Worm (Caenorhabditis elegans) whole organism, L1 larva: Measurements from ENCODE around the gene F16G10.7.

Experiments used
- C34B4.2 ChIP-seq: sonication (generic microtip); optimal IDR thresholded peaks from 2 replicates; lab custom pipeline; 2017; ENCODE audit warnings: mild to moderate bottlenecking, missing genetic modification characterization, missing compliant biosample characterization
- aly-2 ChIP-seq: fragments of 150-350 bp; optimal IDR thresholded peaks from 2 replicates; lab custom pipeline; 2014; ENCODE audit warnings: missing biosample characterization, missing genetic modification characterization
- ceh-63 ChIP-seq: fragments of 200-800 bp; sonication (Bioruptor generic); optimal IDR thresholded peaks from 2 replicates; lab custom pipeline; 2018; ENCODE audit warnings: mild to moderate bottlenecking, missing genetic modification characterization, missing compliant biosample characterization
- ceh-82 ChIP-seq, 3 experiments: fragments of 150-350 bp in 1 of 3; sonication (generic microtip) in 2 of 3; optimal IDR thresholded peaks; 2 replicates each; lab custom pipeline; 2014 to 2017; ENCODE audit warnings: missing biosample characterization in 3 of 3, missing genetic modification characterization in 3 of 3
- elt-2 ChIP-seq: sonication (generic microtip); optimal IDR thresholded peaks from 2 replicates; lab custom pipeline; 2016; ENCODE audit warnings: missing genetic modification characterization, mild to moderate bottlenecking, inconsistent platforms, missing compliant biosample characterization, missing genetic modification reagents
- fkh-10 ChIP-seq: sonication (generic microtip); optimal IDR thresholded peaks from 2 replicates; lab custom pipeline; 2017; ENCODE audit warnings: missing biosample characterization, missing genetic modification reagents, missing genetic modification characterization
- irx-1 ChIP-seq: sonication (generic microtip); optimal IDR thresholded peaks from 2 replicates; lab custom pipeline; 2016; ENCODE audit warnings: missing genetic modification characterization, missing compliant biosample characterization
- isw-1 ChIP-seq: fragments of 200-800 bp; sonication (Bioruptor generic); IDR thresholded peaks from 2 replicates; pipeline ENCODE4 v1.3.6; 2022; ENCODE audit warnings: missing genetic modification characterization, missing compliant biosample characterization
- lin-14 ChIP-seq: fragments of 200-800 bp; sonication (Bioruptor generic); optimal IDR thresholded peaks from 2 replicates; lab custom pipeline; 2018; ENCODE audit warnings: mild to moderate bottlenecking, missing genetic modification characterization, moderate library complexity, missing compliant biosample characterization
- nhr-11 ChIP-seq: fragments of 150-350 bp; optimal IDR thresholded peaks from 2 replicates; lab custom pipeline; 2014; ENCODE audit warnings: missing biosample characterization, missing genetic modification characterization
- pax-3 ChIP-seq: fragments of 200-800 bp; sonication (Bioruptor generic); optimal IDR thresholded peaks from 2 replicates; lab custom pipeline; 2018; ENCODE audit warnings: mild to moderate bottlenecking, missing genetic modification characterization, moderate library complexity, missing compliant biosample characterization
- sptf-1 ChIP-seq: fragments of 150-350 bp; optimal IDR thresholded peaks from 2 replicates; lab custom pipeline; 2014; ENCODE audit warnings: missing biosample characterization, missing genetic modification characterization
- tlp-1 ChIP-seq: fragments of 150-350 bp; optimal IDR thresholded peaks from 2 replicates; lab custom pipeline; 2014; ENCODE audit warnings: missing biosample characterization, missing genetic modification characterization
- zag-1 ChIP-seq: fragments of 150-350 bp; optimal IDR thresholded peaks from 2 replicates; lab custom pipeline; 2014; ENCODE audit warnings: missing biosample characterization, missing genetic modification characterization

Gene F16G10.7

DNA sequence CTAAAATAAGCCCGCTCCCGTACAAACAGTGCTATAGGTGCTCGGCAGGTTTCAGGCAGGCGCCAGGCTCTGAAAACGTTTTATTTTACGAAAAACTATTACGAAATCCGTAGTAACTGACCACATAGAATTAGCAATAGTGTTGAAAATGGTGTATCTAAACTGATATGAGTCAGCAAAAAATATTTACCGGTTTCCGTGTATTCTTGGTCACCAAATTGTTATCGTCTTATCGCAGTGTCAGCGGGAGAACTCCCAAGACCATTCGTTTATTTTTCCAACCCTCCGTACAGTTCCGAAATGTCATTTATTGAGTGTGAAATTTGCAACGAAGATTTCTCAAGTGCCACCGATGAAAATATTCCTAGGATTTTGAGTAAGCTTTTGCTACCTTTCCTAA, 47.9 kb downstream of the F16G10.7 start, which contains the start of gene F43C11.8:
TSS of gene F43C11.8 (plus strand) at position 301 of the 400 bp plus-strand sequence.
- TF ChIP-seq tlp-1 (tag; lab: Kevin White, UChicago), result no peak
- no peak for TF ChIP-seq aly-2
- TF ChIP-seq elt-2, result no peak
- no peak for TF ChIP-seq ceh-82 (tag; optimal IDR thresholded peaks at IDR 0.05; lab: Kevin White, UChicago)
- no peak for TF ChIP-seq ceh-63
- no peak for TF ChIP-seq irx-1
- TF ChIP-seq nhr-11 (tag; lab: Kevin White, UChicago), result no peak
- TF ChIP-seq fkh-10 (GFP tag; lab: Kevin White, UChicago), result no peak
- TF ChIP-seq isw-1 (GFP tag; lab: Robert Waterston, UW), result no peak
- no peak for TF ChIP-seq pax-3
- TF ChIP-seq sptf-1, result no peak
- TF ChIP-seq zag-1 (tag; lab: Kevin White, UChicago), result no peak

DNA sequence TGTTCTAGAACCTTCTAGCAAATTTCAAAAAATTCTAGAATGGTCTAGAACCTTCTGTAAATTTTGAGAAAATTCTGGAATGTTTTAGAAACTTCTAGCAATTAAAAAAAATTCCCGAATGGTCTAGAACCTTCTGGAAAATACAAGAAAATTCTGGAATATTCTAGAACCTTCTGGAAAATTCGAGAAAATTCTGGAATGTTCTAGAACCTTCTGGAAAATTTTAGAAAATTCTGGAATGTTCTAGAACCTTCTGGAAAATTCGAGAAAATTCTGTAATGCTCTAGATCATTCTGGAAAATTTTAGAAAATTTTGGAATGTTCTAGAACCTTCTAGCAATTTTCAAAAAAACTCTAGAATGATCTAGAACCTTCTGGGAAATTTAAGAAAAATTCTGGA, 49.6 kb downstream of the F16G10.7 start:
- no peak for TF ChIP-seq lin-14 (GFP tag; lab: Kevin White, UChicago)
- no peak for TF ChIP-seq C34B4.2
